Worm (Caenorhabditis elegans) whole organism, L1 larva: Measurements from ENCODE around the gene abcx-1.

Experiments used
- C04F5.9 ChIP-seq: sonication (generic microtip); optimal IDR thresholded peaks from 2 replicates; lab custom pipeline; 2016; ENCODE audit warnings: missing genetic modification characterization, missing compliant biosample characterization
- C34B4.2 ChIP-seq: sonication (generic microtip); optimal IDR thresholded peaks from 2 replicates; lab custom pipeline; 2017; ENCODE audit warnings: mild to moderate bottlenecking, missing genetic modification characterization, missing compliant biosample characterization
- F16B12.6 ChIP-seq: fragments of 150-350 bp; optimal IDR thresholded peaks from 2 replicates; lab custom pipeline; 2014; ENCODE audit warnings: missing biosample characterization, missing genetic modification characterization
- Y116A8C.19 ChIP-seq: sonication (generic microtip); optimal IDR thresholded peaks from 2 replicates; lab custom pipeline; 2016; ENCODE audit warnings: missing compliant biosample characterization, missing genetic modification characterization, borderline replicate concordance
- aha-1 ChIP-seq: fragments of 150-350 bp; optimal IDR thresholded peaks from 2 replicates; lab custom pipeline; 2014; ENCODE audit warnings: missing biosample characterization, missing genetic modification characterization
- alr-1 ChIP-seq: fragments of 200-800 bp; sonication (Bioruptor generic); optimal IDR thresholded peaks from 2 replicates; lab custom pipeline; 2018; ENCODE audit warnings: borderline replicate concordance, mild to moderate bottlenecking, missing genetic modification characterization, missing compliant biosample characterization
- aly-2 ChIP-seq: fragments of 150-350 bp; optimal IDR thresholded peaks from 2 replicates; lab custom pipeline; 2014; ENCODE audit warnings: missing biosample characterization, missing genetic modification characterization
- blmp-1 ChIP-seq: fragments of 150-350 bp; optimal IDR thresholded peaks from 2 replicates; lab custom pipeline; 2014; ENCODE audit warnings: missing biosample characterization, missing genetic modification characterization
- ceh-63 ChIP-seq: fragments of 200-800 bp; sonication (Bioruptor generic); optimal IDR thresholded peaks from 2 replicates; lab custom pipeline; 2018; ENCODE audit warnings: mild to moderate bottlenecking, missing genetic modification characterization, missing compliant biosample characterization
- ceh-82 ChIP-seq, 3 experiments: fragments of 150-350 bp in 1 of 3; sonication (generic microtip) in 2 of 3; optimal IDR thresholded peaks; 2 replicates each; lab custom pipeline; 2014 to 2017; ENCODE audit warnings: missing biosample characterization in 3 of 3, missing genetic modification characterization in 3 of 3
- ceh-90 ChIP-seq: sonication (generic microtip); optimal IDR thresholded peaks from 2 replicates; lab custom pipeline; 2016; ENCODE audit warnings: missing genetic modification characterization, missing compliant biosample characterization
- ces-1 ChIP-seq: fragments of 150-350 bp; optimal IDR thresholded peaks from 2 replicates; lab custom pipeline; 2014; ENCODE audit warnings: missing biosample characterization, missing genetic modification reagents, missing genetic modification characterization
- dpl-1 ChIP-seq, 3 experiments: fragments of 150-350 bp in 2 of 3; sonication (generic microtip) in 1 of 3; optimal IDR thresholded peaks; 2 replicates each; lab custom pipeline; 2014 to 2017; ENCODE audit warnings: missing biosample characterization in 3 of 3, missing genetic modification characterization in 3 of 3, missing genetic modification reagents in 3 of 3
- dsc-1 ChIP-seq: sonication (generic microtip); optimal IDR thresholded peaks from 2 replicates; lab custom pipeline; 2016; ENCODE audit warnings: mild to moderate bottlenecking, missing genetic modification characterization, missing compliant biosample characterization
- efl-1 ChIP-seq, 4 experiments: fragments of 150-350 bp; optimal IDR thresholded peaks in 3 of 4; peaks in 1 of 4; 1 replicate in 1 of 4; 2 replicates in 3 of 4; lab custom pipeline; 2014; ENCODE audit warnings: missing biosample characterization in 2 of 4, missing genetic modification characterization in 2 of 4, missing genetic modification reagents in 2 of 4
- egl-27 ChIP-seq, 2 experiments: fragments of 150-350 bp in 1 of 2; sonication (generic microtip); optimal IDR thresholded peaks; 3 replicates each; lab custom pipeline; 2017 to 2018; ENCODE audit warnings: missing biosample characterization in 2 of 2, missing genetic modification characterization in 2 of 2, missing genetic modification reagents in 2 of 2
- fkh-8 ChIP-seq: sonication (generic microtip); optimal IDR thresholded peaks from 2 replicates; lab custom pipeline; 2016; ENCODE audit warnings: mild to moderate bottlenecking, missing genetic modification characterization, missing compliant biosample characterization
- fos-1 ChIP-seq: fragments of 150-350 bp; optimal IDR thresholded peaks from 2 replicates; lab custom pipeline; 2014; ENCODE audit warnings: missing biosample characterization, missing genetic modification characterization
- grh-1 ChIP-seq: fragments of 200-800 bp; sonication (Bioruptor generic); IDR thresholded peaks from 2 replicates; pipeline ENCODE4 v1.3.6; 2022; ENCODE audit warnings: missing genetic modification reagents, missing genetic modification characterization, missing compliant biosample characterization
- hlh-17 ChIP-seq: fragments of 200-800 bp; sonication (Bioruptor generic); optimal IDR thresholded peaks from 2 replicates; lab custom pipeline; 2018; ENCODE audit warnings: missing genetic modification characterization, mild to moderate bottlenecking, missing compliant biosample characterization, moderate library complexity, borderline replicate concordance
- hpl-2 ChIP-seq: fragments of 150-350 bp; optimal IDR thresholded peaks from 2 replicates; lab custom pipeline; 2014; ENCODE audit warnings: missing biosample characterization, missing genetic modification reagents, missing genetic modification characterization
- jun-1 ChIP-seq: fragments of 150-350 bp; optimal IDR thresholded peaks from 2 replicates; lab custom pipeline; 2014; ENCODE audit warnings: missing biosample characterization, missing genetic modification reagents, missing genetic modification characterization
- lin-13 ChIP-seq: fragments of 150-350 bp; optimal IDR thresholded peaks from 2 replicates; lab custom pipeline; 2014; ENCODE audit warnings: missing biosample characterization, missing genetic modification reagents, missing genetic modification characterization
- lin-14 ChIP-seq: fragments of 200-800 bp; sonication (Bioruptor generic); optimal IDR thresholded peaks from 2 replicates; lab custom pipeline; 2018; ENCODE audit warnings: mild to moderate bottlenecking, missing genetic modification characterization, moderate library complexity, missing compliant biosample characterization
- lin-15B ChIP-seq: fragments of 150-350 bp; sonication (generic microtip); optimal IDR thresholded peaks from 3 replicates; lab custom pipeline; 2014; ENCODE audit warnings: missing biosample characterization, missing genetic modification characterization
- lin-35 ChIP-seq, 2 experiments: fragments of 150-350 bp; optimal IDR thresholded peaks; 2 replicates each; lab custom pipeline; 2014; ENCODE audit warnings: missing biosample characterization in 2 of 2, missing genetic modification characterization in 2 of 2, missing genetic modification reagents in 2 of 2
- lin-39 ChIP-seq: fragments of 150-350 bp; optimal IDR thresholded peaks from 2 replicates; lab custom pipeline; 2014; ENCODE audit warnings: missing biosample characterization, missing genetic modification reagents, missing genetic modification characterization
- lir-3 ChIP-seq: sonication (generic microtip); optimal IDR thresholded peaks from 2 replicates; lab custom pipeline; 2016; ENCODE audit warnings: mild to moderate bottlenecking, missing genetic modification characterization, moderate library complexity, missing compliant biosample characterization; ENCODE audit not compliant: poor library complexity
- lsy-2 ChIP-seq, 2 experiments: fragments of 150-350 bp; optimal IDR thresholded peaks; 2 replicates each; lab custom pipeline; 2014; ENCODE audit warnings: missing biosample characterization in 2 of 2, missing genetic modification characterization in 2 of 2
- mab-9 ChIP-seq: fragments of 200-800 bp; sonication (Bioruptor generic); IDR thresholded peaks from 2 replicates; pipeline ENCODE4 v1.3.6; 2022; ENCODE audit warnings: missing genetic modification reagents, missing genetic modification characterization, missing compliant biosample characterization
- mef-2 ChIP-seq: fragments of 150-350 bp; optimal IDR thresholded peaks from 2 replicates; lab custom pipeline; 2014; ENCODE audit warnings: missing biosample characterization, missing genetic modification characterization
- nhr-11 ChIP-seq: fragments of 150-350 bp; optimal IDR thresholded peaks from 2 replicates; lab custom pipeline; 2014; ENCODE audit warnings: missing biosample characterization, missing genetic modification characterization
- nhr-12 ChIP-seq: sonication (generic microtip); optimal IDR thresholded peaks from 2 replicates; lab custom pipeline; 2017; ENCODE audit warnings: missing biosample characterization, missing genetic modification characterization
- nhr-19 ChIP-seq: fragments of 200-800 bp; sonication (Bioruptor generic); conservative IDR thresholded peaks from 2 replicates; pipeline ENCODE4 v1.3.6; 2022; ENCODE audit warnings: missing genetic modification characterization, missing compliant biosample characterization
- nhr-237 ChIP-seq: fragments of 150-350 bp; optimal IDR thresholded peaks from 2 replicates; lab custom pipeline; 2014; ENCODE audit warnings: missing biosample characterization, missing genetic modification characterization
- nhr-76 ChIP-seq: sonication (generic microtip); optimal IDR thresholded peaks from 2 replicates; lab custom pipeline; 2017; ENCODE audit warnings: missing biosample characterization, missing genetic modification characterization
- nhr-77 ChIP-seq: fragments of 150-350 bp; optimal IDR thresholded peaks from 2 replicates; lab custom pipeline; 2014; ENCODE audit warnings: missing biosample characterization, missing genetic modification characterization
- nhr-85 ChIP-seq: sonication (generic microtip); peaks from one replicate; lab custom pipeline; 2016; ENCODE audit warnings: missing genetic modification characterization, inconsistent platforms, missing compliant biosample characterization
- pax-3 ChIP-seq: fragments of 200-800 bp; sonication (Bioruptor generic); optimal IDR thresholded peaks from 2 replicates; lab custom pipeline; 2018; ENCODE audit warnings: mild to moderate bottlenecking, missing genetic modification characterization, moderate library complexity, missing compliant biosample characterization
- pqm-1 ChIP-seq: sonication (generic microtip); optimal IDR thresholded peaks from 3 replicates; lab custom pipeline; 2017; ENCODE audit warnings: missing biosample characterization, missing genetic modification characterization
- rnt-1 ChIP-seq: sonication (generic microtip); optimal IDR thresholded peaks from 2 replicates; lab custom pipeline; 2016; ENCODE audit warnings: mild to moderate bottlenecking, missing genetic modification characterization, moderate library complexity, missing compliant biosample characterization
- skn-1 ChIP-seq: fragments of 150-350 bp; optimal IDR thresholded peaks from 2 replicates; lab custom pipeline; 2014; ENCODE audit warnings: missing biosample characterization, missing genetic modification characterization
- sox-4 ChIP-seq: sonication (generic microtip); optimal IDR thresholded peaks from 2 replicates; lab custom pipeline; 2016; ENCODE audit warnings: missing genetic modification characterization, missing compliant biosample characterization
- sptf-1 ChIP-seq: fragments of 150-350 bp; optimal IDR thresholded peaks from 2 replicates; lab custom pipeline; 2014; ENCODE audit warnings: missing biosample characterization, missing genetic modification characterization
- tbx-2 ChIP-seq: sonication (generic microtip); optimal IDR thresholded peaks from 2 replicates; lab custom pipeline; 2016; ENCODE audit warnings: missing genetic modification characterization, missing compliant biosample characterization
- tlp-1 ChIP-seq: fragments of 150-350 bp; optimal IDR thresholded peaks from 2 replicates; lab custom pipeline; 2014; ENCODE audit warnings: missing biosample characterization, missing genetic modification characterization
- unc-130 ChIP-seq: fragments of 150-350 bp; optimal IDR thresholded peaks from 2 replicates; lab custom pipeline; 2017; ENCODE audit warnings: missing biosample characterization, missing genetic modification characterization, inconsistent platforms
- xbp-1 ChIP-seq: sonication (generic microtip); optimal IDR thresholded peaks from 2 replicates; lab custom pipeline; 2016; ENCODE audit warnings: missing genetic modification characterization, missing compliant biosample characterization
- zag-1 ChIP-seq: fragments of 150-350 bp; optimal IDR thresholded peaks from 2 replicates; lab custom pipeline; 2014; ENCODE audit warnings: missing biosample characterization, missing genetic modification characterization
- ztf-4 ChIP-seq: fragments of 150-350 bp; optimal IDR thresholded peaks from 2 replicates; lab custom pipeline; 2014; ENCODE audit warnings: missing biosample characterization, missing genetic modification characterization

abcx-1 gene

ce11 chrII:6535957-6536424 is 4.0 kb downstream of the abcx-1 start, which contains the start of gene utp-20 (continued):
- TF ChIP-seq hlh-17 (GFP tag; lab: Kevin White, UChicago) = no peak
- TF ChIP-seq F16B12.6 (tag; lab: Kevin White, UChicago) = peak; percentile 30
- TF ChIP-seq ztf-4 (tag; lab: Kevin White, UChicago) = no peak
- TF ChIP-seq ceh-82 (tag; optimal IDR thresholded peaks at IDR 0.05; lab: Kevin White, UChicago) = peak in 2 of 3 experiments; percentile 4 to 43
- no peak for TF ChIP-seq lin-13 (GFP tag; lab: Kevin White, UChicago)
- TF ChIP-seq rnt-1 (tag; lab: Kevin White, UChicago) = peak; percentile 52
- peak; percentile 56 for TF ChIP-seq xbp-1
- peak; percentile 69 to 82 for TF ChIP-seq lsy-2 (tag; optimal IDR thresholded peaks at IDR 0.05; lab: Kevin White, UChicago)
- no peak for TF ChIP-seq mab-9
- TF ChIP-seq aha-1 (tag; lab: Kevin White, UChicago) = no peak
- no peak for TF ChIP-seq nhr-77 (tag; lab: Kevin White, UChicago)
- TF ChIP-seq pqm-1 (tag; lab: Kevin White, UChicago) = no peak
- TF ChIP-seq nhr-76 (tag; lab: Kevin White, UChicago) = no peak
- peak; percentile 90 to 97 for TF ChIP-seq lin-35 (GFP tag; optimal IDR thresholded peaks at IDR 0.05; lab: Kevin White, UChicago)
- peak; percentile 48 for TF ChIP-seq ces-1
- no peak for TF ChIP-seq sox-4 (tag; lab: Kevin White, UChicago)
- no peak for TF ChIP-seq dsc-1 (tag; lab: Kevin White, UChicago)
- TF ChIP-seq C04F5.9 (tag; lab: Kevin White, UChicago) = no peak
- TF ChIP-seq ceh-63 (GFP tag; lab: Kevin White, UChicago) = no peak
- peak; percentile 65 for TF ChIP-seq nhr-85 (tag; lab: Kevin White, UChicago)
- TF ChIP-seq unc-130 = peak; percentile 19
- TF ChIP-seq C34B4.2 (tag; lab: Kevin White, UChicago) = no peak
- TF ChIP-seq tbx-2 (tag; lab: Kevin White, UChicago) = no peak
- TF ChIP-seq pax-3 (tag; lab: Kevin White, UChicago) = no peak
- peak; percentile 60 for TF ChIP-seq lin-14
- peak; percentile 59 for TF ChIP-seq skn-1 (tag; lab: Kevin White, UChicago)
- TF ChIP-seq alr-1 (tag; lab: Kevin White, UChicago) = no peak
- peak; percentile 2 for TF ChIP-seq lin-39
- TF ChIP-seq nhr-237 (tag; lab: Kevin White, UChicago) = no peak
- TF ChIP-seq Y116A8C.19 = no peak
- TF ChIP-seq efl-1 (optimal IDR thresholded peaks at IDR 0.05; lab: Kevin White, UChicago) = peak; percentile 81 to 92
- peak; percentile 92 to 99 for TF ChIP-seq efl-1 (GFP tag; optimal IDR thresholded peaks at IDR 0.05 in 1 of 2; lab: Kevin White, UChicago)
- TF ChIP-seq blmp-1 (tag; lab: Kevin White, UChicago) = peak; percentile 49
- no peak for TF ChIP-seq egl-27 (tag; optimal IDR thresholded peaks at IDR 0.05; lab: Kevin White, UChicago)
- TF ChIP-seq mef-2 (tag; lab: Kevin White, UChicago) = no peak
- no peak for TF ChIP-seq grh-1 (GFP tag; lab: Robert Waterston, UW)
- peak; percentile 26 for TF ChIP-seq fkh-8 (tag; lab: Kevin White, UChicago)
- TF ChIP-seq aly-2 (tag; lab: Kevin White, UChicago) = no peak
- no peak for TF ChIP-seq nhr-12 (tag; lab: Kevin White, UChicago)
- TF ChIP-seq lir-3 = no peak
- TF ChIP-seq tlp-1 = no peak
- no peak for TF ChIP-seq ceh-90 (tag; lab: Kevin White, UChicago)
- TF ChIP-seq dpl-1 (GFP tag; optimal IDR thresholded peaks at IDR 0.05; lab: Kevin White, UChicago) = peak; percentile 83 to 93 (median 92)
- TF ChIP-seq hpl-2 (GFP tag; lab: Kevin White, UChicago) = no peak
- TF ChIP-seq sptf-1 (tag; lab: Kevin White, UChicago) = no peak
- no peak; the same call in 1 of the 2 replicates for TF ChIP-seq nhr-19
- TF ChIP-seq jun-1 (tag; lab: Kevin White, UChicago) = no peak
- TF ChIP-seq nhr-11 = no peak
- peak; percentile 22 for TF ChIP-seq lin-15B (tag; lab: Kevin White, UChicago)
- TF ChIP-seq zag-1 = no peak
- no peak for TF ChIP-seq fos-1 (tag; lab: Kevin White, UChicago)
- TF ChIP-seq, all 84 proteins: peak for 28
